Worm (Caenorhabditis elegans) whole organism, midembryonic: ENCODE data around the gene agmo-1.

Experiments
- T22C8.4 ChIP-seq: fragments of 200-800 bp; sonication (Bioruptor generic); IDR thresholded peaks from 2 replicates; pipeline ENCODE4 v1.3.6; 2022; ENCODE audit warnings: missing genetic modification characterization, missing compliant biosample characterization
- cog-1 ChIP-seq: sonication (generic microtip); optimal IDR thresholded peaks from 2 replicates; lab custom pipeline; 2016; ENCODE audit warnings: missing genetic modification characterization, missing compliant biosample characterization
- flt-1 ChIP-seq: fragments of 200-800 bp; sonication (Bioruptor generic); IDR thresholded peaks from 2 replicates; pipeline ENCODE4 v1.3.6; 2022; ENCODE audit warnings: missing genetic modification characterization, missing compliant biosample characterization
- klf-2 ChIP-seq: fragments of 200-800 bp; sonication (Bioruptor generic); conservative IDR thresholded peaks from 2 replicates; pipeline ENCODE4 v1.3.6; 2022; ENCODE audit warnings: missing genetic modification reagents, missing genetic modification characterization, missing compliant biosample characterization
- med-1 ChIP-seq: sonication (generic microtip); optimal IDR thresholded peaks from 2 replicates; lab custom pipeline; 2017; ENCODE audit warnings: missing genetic modification characterization, mild to moderate bottlenecking, missing compliant biosample characterization, antibody characterized with exemption, missing genetic modification reagents; ENCODE audit not compliant: insufficient read depth
- ref-1 ChIP-seq: fragments of 200-800 bp; sonication (Bioruptor generic); conservative IDR thresholded peaks from 2 replicates; pipeline ENCODE4 v1.3.6; 2022; ENCODE audit warnings: missing genetic modification reagents, missing genetic modification characterization, missing compliant biosample characterization
- tab-1 ChIP-seq: fragments of 200-800 bp; sonication (Bioruptor generic); IDR thresholded peaks from 2 replicates; pipeline ENCODE4 v1.3.6; 2022; ENCODE audit warnings: missing genetic modification characterization, missing compliant biosample characterization
- ztf-23 ChIP-seq: fragments of 200-800 bp; sonication (Bioruptor generic); IDR thresholded peaks from 2 replicates; pipeline ENCODE4 v1.3.6; 2022; ENCODE audit warnings: missing genetic modification reagents, missing genetic modification characterization, missing compliant biosample characterization
- ztf-29 ChIP-seq: fragments of 200-800 bp; sonication (Bioruptor generic); IDR thresholded peaks from 2 replicates; pipeline ENCODE4 v1.3.6; 2022; ENCODE audit warnings: missing genetic modification reagents, missing genetic modification characterization, missing compliant biosample characterization

Gene agmo-1

DNA sequence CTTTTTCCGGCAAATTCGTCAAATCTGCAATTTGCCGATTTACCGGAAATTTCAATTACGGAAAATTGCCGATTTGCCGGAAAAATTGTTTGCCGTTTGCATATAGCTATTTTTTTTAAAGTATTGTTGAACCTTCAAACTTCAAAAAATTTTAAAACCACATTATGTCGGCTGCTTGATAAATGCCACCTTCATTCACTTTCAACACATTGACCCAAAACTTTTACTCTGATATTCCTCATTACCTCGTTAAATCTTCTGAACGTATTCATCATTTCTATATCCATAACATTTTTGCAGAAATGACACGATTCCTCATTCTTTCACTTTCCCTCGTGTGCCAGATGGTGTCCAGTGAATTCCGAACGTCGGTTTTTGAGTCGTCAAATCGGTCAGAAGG is 30.7 kb upstream of the agmo-1 start, which contains the start of gene Y37D8A.3:
Gene Y37D8A.3 (plus strand): TSS at position 301 of the 400 bp plus-strand sequence.
- no peak for TF ChIP-seq ref-1
- TF ChIP-seq tab-1: no peak
- TF ChIP-seq klf-2 (GFP tag; lab: Robert Waterston, UW): no peak
- TF ChIP-seq ztf-23 (GFP tag; lab: Robert Waterston, UW): no peak
- no peak for TF ChIP-seq cog-1 (tag; lab: Kevin White, UChicago)
- no peak for TF ChIP-seq flt-1 (GFP tag; lab: Robert Waterston, UW)
- TF ChIP-seq med-1 (GFP tag; lab: Kevin White, UChicago): no peak
- TF ChIP-seq T22C8.4 (GFP tag; lab: Robert Waterston, UW): no peak
- TF ChIP-seq ztf-29 (GFP tag; lab: Robert Waterston, UW): no peak

DNA sequence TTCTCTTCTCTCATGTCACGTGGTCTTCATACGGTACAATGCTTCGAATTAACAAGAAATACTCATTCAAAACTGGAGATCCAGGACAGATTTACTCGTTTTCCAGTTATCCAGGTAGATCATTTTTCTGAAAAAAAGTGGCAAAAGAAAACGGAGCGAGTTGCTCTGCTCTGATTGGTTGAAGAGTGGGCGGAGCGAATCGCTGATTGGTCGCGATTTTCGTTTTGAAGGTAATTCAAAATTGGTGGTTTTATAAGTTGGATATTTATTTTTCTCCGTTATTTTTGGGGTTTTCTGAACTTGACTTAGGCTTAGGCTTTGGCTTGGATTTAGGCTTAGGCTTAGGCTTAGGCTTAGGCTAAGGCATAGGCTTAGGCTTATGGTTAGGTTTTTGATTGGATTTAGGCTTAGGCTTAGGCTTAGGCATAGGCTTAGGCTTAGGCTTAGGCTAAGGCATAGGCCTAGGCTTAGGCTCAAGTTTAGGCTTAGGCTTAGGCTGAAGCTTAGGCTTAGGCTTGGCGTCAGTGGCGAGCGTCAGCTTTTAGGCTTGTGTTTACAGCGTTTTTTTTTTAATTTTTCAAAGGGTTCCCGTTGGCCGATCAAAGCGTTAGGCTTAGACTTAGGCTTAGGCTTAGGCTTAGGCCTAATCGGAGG is 24.4 kb upstream of the agmo-1 start:
- TF ChIP-seq cog-1 (tag; lab: Kevin White, UChicago) (no peak), ztf-29 (GFP tag; lab: Robert Waterston, UW) (peak; percentile 32; the same call in 1 of the 2 replicates)

DNA sequence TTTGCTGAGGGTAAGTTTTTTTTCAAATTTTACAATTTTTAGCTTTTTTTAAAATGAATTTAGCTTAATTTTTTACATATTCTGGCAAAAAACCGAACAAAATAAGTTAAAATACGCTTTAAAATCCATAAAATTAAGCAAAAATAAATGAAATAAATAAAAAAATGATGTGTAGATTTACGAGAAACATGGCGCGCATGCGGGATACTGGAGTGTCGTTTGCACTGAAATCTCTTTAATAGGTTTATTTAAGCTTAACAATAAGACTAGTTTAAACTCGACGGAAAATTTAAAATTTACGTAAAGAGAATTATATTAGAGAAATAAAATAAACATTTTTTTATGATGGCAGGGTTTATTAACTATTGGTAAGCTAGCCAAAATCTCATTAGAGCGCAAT is 23.0 kb upstream of the agmo-1 start:
- TF ChIP-seq tab-1 (no peak), flt-1 (GFP tag; lab: Robert Waterston, UW) (no peak), ztf-23 (GFP tag; lab: Robert Waterston, UW) (no peak), cog-1 (tag; lab: Kevin White, UChicago) (no peak)

DNA sequence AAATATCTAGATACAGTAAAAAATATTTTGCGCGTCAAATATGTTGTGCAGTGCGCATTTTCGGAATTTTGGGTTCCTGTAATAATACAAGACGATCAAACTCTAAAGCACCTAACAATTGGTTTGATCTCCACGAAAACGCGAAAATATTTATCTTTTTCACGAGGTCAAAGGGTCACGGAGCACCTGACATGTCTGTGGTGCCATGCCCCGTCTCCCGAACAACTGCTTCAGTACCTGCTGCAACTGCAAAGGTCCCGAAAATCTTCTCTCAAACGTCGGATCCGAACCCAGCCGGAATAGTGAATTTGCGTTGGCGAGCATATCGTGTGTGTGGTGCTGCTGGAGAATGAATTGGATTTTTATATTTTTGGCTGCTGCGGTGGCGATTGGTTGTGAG is 21.5 kb upstream of the agmo-1 start, which contains the start of the genes Y37D8A.2 and Y37D8A.25:
Gene Y37D8A.2 (plus strand): TSS at position 285 of the 400 bp plus-strand sequence.
Gene Y37D8A.25 (minus strand): TSS at position 345 of the 400 bp plus-strand sequence.
- TF ChIP-seq med-1 (GFP tag; lab: Kevin White, UChicago) (no peak), cog-1 (tag; lab: Kevin White, UChicago) (no peak), ztf-23 (GFP tag; lab: Robert Waterston, UW) (no peak), flt-1 (GFP tag; lab: Robert Waterston, UW) (no peak), T22C8.4 (GFP tag; lab: Robert Waterston, UW) (no peak), ref-1 (no peak), tab-1 (no peak), klf-2 (GFP tag; lab: Robert Waterston, UW) (no peak), ztf-29 (GFP tag; lab: Robert Waterston, UW) (no peak)

DNA sequence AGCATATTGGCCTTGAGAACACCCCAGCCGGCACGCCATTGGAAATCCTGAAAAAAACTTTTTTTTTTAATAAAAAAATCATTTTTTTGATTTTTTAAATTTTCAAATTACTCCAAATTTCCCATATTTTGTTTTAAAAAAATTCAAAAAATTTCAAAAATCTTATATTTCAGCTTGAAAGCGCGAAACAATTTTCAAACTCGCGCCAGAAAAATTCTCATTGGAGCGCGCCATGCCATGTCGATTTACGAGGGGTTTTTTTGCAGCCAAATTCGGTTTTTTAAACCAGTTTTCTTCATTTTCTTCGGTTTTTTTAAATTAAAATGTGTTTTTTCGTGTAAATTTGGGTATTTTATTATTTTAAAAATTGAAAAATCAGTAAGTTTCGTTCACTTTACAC is 20.8 kb upstream of the agmo-1 start:
- no peak for TF ChIP-seq ztf-23 (GFP tag; lab: Robert Waterston, UW)
- TF ChIP-seq flt-1 (GFP tag; lab: Robert Waterston, UW): no peak
- no peak for TF ChIP-seq ref-1
- no peak for TF ChIP-seq tab-1
- no peak for TF ChIP-seq cog-1 (tag; lab: Kevin White, UChicago)
- TF ChIP-seq ztf-29 (GFP tag; lab: Robert Waterston, UW): no peak
- TF ChIP-seq T22C8.4 (GFP tag; lab: Robert Waterston, UW): no peak
- TF ChIP-seq med-1 (GFP tag; lab: Kevin White, UChicago): no peak
- TF ChIP-seq klf-2 (GFP tag; lab: Robert Waterston, UW): no peak

DNA sequence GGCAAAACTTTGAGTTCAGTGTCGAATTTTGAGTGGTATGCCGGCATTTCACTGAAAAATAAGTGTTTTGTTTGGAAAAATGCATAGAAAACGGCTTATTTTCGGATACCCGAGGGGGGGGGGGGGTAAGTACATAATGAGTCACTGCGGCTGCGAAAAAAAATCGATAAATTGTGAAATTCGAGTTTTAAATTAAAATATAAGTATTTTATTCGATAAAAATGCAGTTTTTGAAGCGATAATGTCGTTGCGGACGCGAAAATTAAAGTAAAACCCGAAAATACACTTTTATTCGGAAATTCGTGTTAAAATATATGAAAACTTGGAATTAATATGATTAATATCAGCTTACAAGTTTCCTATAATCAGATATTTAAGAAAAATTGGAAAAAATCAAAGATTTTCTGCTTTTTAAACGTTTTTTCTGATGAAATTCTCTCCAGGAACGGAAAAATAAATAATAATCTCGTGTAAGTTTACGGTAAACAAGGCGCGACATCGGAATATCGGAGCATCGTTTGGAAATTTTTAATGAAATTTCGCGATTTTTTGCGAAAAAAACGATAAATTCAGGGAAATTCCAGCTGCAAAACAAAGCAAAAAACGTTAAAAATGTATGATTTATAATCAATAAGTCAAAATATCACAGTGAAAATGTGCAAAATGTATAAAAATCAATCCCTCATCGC is 19.8 kb upstream of the agmo-1 start, which contains the start of gene arx-5:
Gene arx-5 (minus strand): TSS at position 51 of the 689 bp plus-strand sequence.
- TF ChIP-seq med-1 (GFP tag; lab: Kevin White, UChicago) (no peak), T22C8.4 (GFP tag; lab: Robert Waterston, UW) (peak; percentile 40; the same call in 1 of the 2 replicates)

DNA sequence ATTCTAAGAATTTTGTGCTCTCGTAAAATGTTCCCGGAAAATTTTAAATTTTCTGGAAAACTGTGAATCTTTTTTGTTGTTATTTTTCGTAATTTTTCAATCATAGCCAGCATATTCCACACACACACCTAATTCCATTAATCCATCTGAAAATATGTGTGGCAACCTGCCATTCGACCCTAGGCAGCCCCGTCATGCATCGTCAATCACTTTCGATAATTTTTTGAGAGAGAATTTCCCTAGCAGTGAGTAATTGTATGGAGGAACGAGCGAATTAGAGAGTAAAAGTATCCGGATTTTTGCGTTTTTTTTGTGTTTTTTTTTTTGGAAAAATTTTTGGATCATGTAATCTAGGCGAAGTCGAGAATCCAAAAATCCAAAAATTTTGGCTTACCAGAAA is 14.8 kb upstream of the agmo-1 start, which contains the start of gene BE10.4:
Gene BE10.4 (plus strand): TSS at position 301 of the 400 bp plus-strand sequence.
- no peak for TF ChIP-seq klf-2 (GFP tag; lab: Robert Waterston, UW)
- no peak for TF ChIP-seq ztf-23 (GFP tag; lab: Robert Waterston, UW)
- no peak for TF ChIP-seq cog-1 (tag; lab: Kevin White, UChicago)
- TF ChIP-seq ztf-29 (GFP tag; lab: Robert Waterston, UW): no peak

DNA sequence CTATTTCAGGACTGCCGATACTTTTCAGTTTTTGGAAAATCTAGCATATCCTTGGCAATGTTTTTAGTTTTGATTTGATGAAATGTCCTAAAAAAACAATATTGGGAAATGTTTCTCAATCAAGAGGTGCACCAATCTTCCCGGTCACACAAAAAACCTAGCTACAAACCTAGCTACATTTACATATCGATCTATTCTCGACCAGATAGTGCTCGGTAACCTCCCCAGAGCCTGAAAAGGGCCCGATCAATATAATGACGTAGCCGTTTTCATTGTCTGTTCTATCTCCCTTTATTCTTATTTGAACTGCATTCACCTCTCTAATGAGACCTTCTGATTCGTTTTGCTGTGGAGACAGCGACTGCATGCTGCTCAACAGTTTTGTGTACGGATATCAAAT is 9.4 kb upstream of the agmo-1 start, which contains the start of gene BE10.3:
Gene BE10.3 (plus strand): TSS at position 301 of the 400 bp plus-strand sequence.
- TF ChIP-seq cog-1 (tag; lab: Kevin White, UChicago): no peak
- no peak for TF ChIP-seq klf-2 (GFP tag; lab: Robert Waterston, UW)
- TF ChIP-seq med-1 (GFP tag; lab: Kevin White, UChicago): no peak
- TF ChIP-seq ztf-29 (GFP tag; lab: Robert Waterston, UW): no peak

DNA sequence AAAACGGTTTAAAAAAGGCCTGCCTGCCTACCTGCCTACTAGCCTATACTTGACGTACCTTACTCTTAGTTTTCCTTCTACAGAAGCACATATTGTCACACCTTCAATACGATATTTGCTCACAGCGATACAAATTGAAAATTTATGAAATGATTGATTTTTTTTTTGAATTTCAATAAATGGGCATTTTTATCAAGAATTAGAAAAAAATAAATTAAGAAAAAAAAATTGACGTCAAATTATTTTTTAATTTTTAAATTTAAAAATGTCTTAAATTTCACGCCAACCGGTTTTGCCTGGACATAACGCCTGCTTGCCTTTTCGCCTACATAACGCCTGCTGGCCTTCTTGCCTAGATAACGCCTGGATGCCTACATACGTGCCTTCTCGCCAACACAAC is 8.3 kb upstream of the agmo-1 start, which contains the start of gene BE10.5:
Gene BE10.5 (minus strand): TSS at position 101 of the 400 bp plus-strand sequence.
- TF ChIP-seq ztf-29 (GFP tag; lab: Robert Waterston, UW) (no peak), klf-2 (GFP tag; lab: Robert Waterston, UW) (no peak), cog-1 (tag; lab: Kevin White, UChicago) (no peak), T22C8.4 (GFP tag; lab: Robert Waterston, UW) (no peak), med-1 (GFP tag; lab: Kevin White, UChicago) (no peak), ztf-23 (GFP tag; lab: Robert Waterston, UW) (no peak), tab-1 (no peak), ref-1 (no peak)
